Worm (Caenorhabditis elegans) whole organism, midembryonic: Measurements from ENCODE around the gene F58E6.4.
A peak's percentile ranks its signal among the peaks of the same experiment; 100 is the strongest.

Experiments
- T22C8.4 ChIP-seq: fragments of 200-800 bp; sonication (Bioruptor generic); IDR thresholded peaks from 2 replicates; pipeline ENCODE4 v1.3.6; 2022; ENCODE audit warnings: missing genetic modification characterization, missing compliant biosample characterization
- cog-1 ChIP-seq: sonication (generic microtip); optimal IDR thresholded peaks from 2 replicates; lab custom pipeline; 2016; ENCODE audit warnings: missing genetic modification characterization, missing compliant biosample characterization
- flt-1 ChIP-seq: fragments of 200-800 bp; sonication (Bioruptor generic); IDR thresholded peaks from 2 replicates; pipeline ENCODE4 v1.3.6; 2022; ENCODE audit warnings: missing genetic modification characterization, missing compliant biosample characterization
- klf-2 ChIP-seq: fragments of 200-800 bp; sonication (Bioruptor generic); conservative IDR thresholded peaks from 2 replicates; pipeline ENCODE4 v1.3.6; 2022; ENCODE audit warnings: missing genetic modification reagents, missing genetic modification characterization, missing compliant biosample characterization
- med-1 ChIP-seq: sonication (generic microtip); optimal IDR thresholded peaks from 2 replicates; lab custom pipeline; 2017; ENCODE audit warnings: missing genetic modification characterization, mild to moderate bottlenecking, missing compliant biosample characterization, antibody characterized with exemption, missing genetic modification reagents; ENCODE audit not compliant: insufficient read depth
- ref-1 ChIP-seq: fragments of 200-800 bp; sonication (Bioruptor generic); conservative IDR thresholded peaks from 2 replicates; pipeline ENCODE4 v1.3.6; 2022; ENCODE audit warnings: missing genetic modification reagents, missing genetic modification characterization, missing compliant biosample characterization
- tab-1 ChIP-seq: fragments of 200-800 bp; sonication (Bioruptor generic); IDR thresholded peaks from 2 replicates; pipeline ENCODE4 v1.3.6; 2022; ENCODE audit warnings: missing genetic modification characterization, missing compliant biosample characterization
- ztf-23 ChIP-seq: fragments of 200-800 bp; sonication (Bioruptor generic); IDR thresholded peaks from 2 replicates; pipeline ENCODE4 v1.3.6; 2022; ENCODE audit warnings: missing genetic modification reagents, missing genetic modification characterization, missing compliant biosample characterization
- ztf-29 ChIP-seq: fragments of 200-800 bp; sonication (Bioruptor generic); IDR thresholded peaks from 2 replicates; pipeline ENCODE4 v1.3.6; 2022; ENCODE audit warnings: missing genetic modification reagents, missing genetic modification characterization, missing compliant biosample characterization

F58E6.4 gene

DNA sequence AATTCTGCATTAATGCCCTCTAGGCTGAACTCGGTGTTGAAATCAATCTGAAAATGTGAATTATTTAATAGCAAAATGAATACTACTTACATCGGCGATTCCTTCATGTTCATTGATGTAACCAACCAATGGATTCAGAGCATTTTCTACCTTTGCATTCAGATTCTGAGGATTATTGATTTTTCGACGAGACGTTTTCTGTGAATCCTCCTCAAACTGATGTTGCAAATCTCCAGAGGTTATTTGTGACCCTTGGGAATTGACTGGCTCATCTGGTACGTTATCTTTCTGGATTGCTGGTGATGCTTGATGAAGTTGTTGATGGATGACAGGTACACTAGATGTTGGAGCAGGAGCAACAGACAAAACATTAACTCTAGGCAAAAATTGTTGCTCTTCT lies 31.8 kb upstream of the F58E6.4 start:
- peak; percentile 30; the same call in 1 of the 2 replicates for TF ChIP-seq T22C8.4 (GFP tag; lab: Robert Waterston, UW)
- TF ChIP-seq ztf-29 (GFP tag; lab: Robert Waterston, UW): no peak
- no peak for TF ChIP-seq cog-1 (tag; lab: Kevin White, UChicago)
- TF ChIP-seq klf-2 (GFP tag; lab: Robert Waterston, UW): no peak
- no peak for TF ChIP-seq med-1 (GFP tag; lab: Kevin White, UChicago)
- no peak for TF ChIP-seq ztf-23 (GFP tag; lab: Robert Waterston, UW)
- TF ChIP-seq ref-1: no peak
- no peak for TF ChIP-seq tab-1

DNA sequence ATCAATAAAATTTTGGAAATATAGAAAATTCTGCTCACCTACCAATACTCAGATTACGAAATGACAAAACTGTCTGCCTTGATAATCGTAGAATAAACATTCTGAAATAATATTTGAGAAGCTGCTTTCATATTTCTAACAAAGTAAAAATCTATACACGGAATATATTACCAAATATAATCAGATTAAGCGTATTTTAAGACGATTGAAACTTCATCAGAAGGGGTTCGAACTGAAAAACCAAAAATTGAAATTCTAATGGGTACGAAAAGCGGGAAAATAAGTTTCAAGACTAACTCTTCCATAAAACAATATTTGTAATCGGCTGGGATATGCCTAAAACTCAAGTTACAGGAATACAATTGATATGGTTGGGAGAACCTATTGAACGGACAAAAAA lies 29.2 kb upstream of the F58E6.4 start, which contains the start of gene F46B6.4:
F46B6.4 (minus strand) TSS at position 101 of the 400 bp plus-strand sequence.
- TF ChIP-seq tab-1: no peak
- TF ChIP-seq ztf-29 (GFP tag; lab: Robert Waterston, UW): no peak
- no peak for TF ChIP-seq flt-1 (GFP tag; lab: Robert Waterston, UW)
- no peak for TF ChIP-seq med-1 (GFP tag; lab: Kevin White, UChicago)
- no peak for TF ChIP-seq T22C8.4 (GFP tag; lab: Robert Waterston, UW)
- no peak for TF ChIP-seq klf-2 (GFP tag; lab: Robert Waterston, UW)

DNA sequence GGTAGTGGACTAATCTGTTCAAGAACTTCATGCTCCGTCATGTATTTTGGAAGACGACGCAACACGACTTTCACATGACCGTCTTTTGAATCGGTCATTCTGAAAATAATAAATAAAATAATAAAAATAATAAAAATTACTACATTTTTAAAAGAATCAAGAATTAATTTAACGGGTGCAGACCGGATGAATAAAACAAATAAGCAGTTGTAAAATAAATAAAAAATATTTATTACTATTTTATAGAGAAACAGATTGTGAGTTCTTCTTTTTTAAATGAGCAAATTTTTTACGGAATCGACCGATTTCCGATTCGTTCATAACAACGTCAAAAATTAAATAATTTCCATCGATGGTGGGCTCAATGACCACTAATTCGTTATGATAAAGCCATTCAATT lies 27.4 kb upstream of the F58E6.4 start, which contains the start of gene smg-4:
smg-4 (minus strand) TSS at position 101 of the 400 bp plus-strand sequence.
- TF ChIP-seq ztf-29 (GFP tag; lab: Robert Waterston, UW) (no peak), ztf-23 (GFP tag; lab: Robert Waterston, UW) (no peak), tab-1 (no peak), med-1 (GFP tag; lab: Kevin White, UChicago) (no peak), cog-1 (tag; lab: Kevin White, UChicago) (no peak), flt-1 (GFP tag; lab: Robert Waterston, UW) (no peak), klf-2 (GFP tag; lab: Robert Waterston, UW) (no peak), ref-1 (no peak), T22C8.4 (GFP tag; lab: Robert Waterston, UW) (no peak)

DNA sequence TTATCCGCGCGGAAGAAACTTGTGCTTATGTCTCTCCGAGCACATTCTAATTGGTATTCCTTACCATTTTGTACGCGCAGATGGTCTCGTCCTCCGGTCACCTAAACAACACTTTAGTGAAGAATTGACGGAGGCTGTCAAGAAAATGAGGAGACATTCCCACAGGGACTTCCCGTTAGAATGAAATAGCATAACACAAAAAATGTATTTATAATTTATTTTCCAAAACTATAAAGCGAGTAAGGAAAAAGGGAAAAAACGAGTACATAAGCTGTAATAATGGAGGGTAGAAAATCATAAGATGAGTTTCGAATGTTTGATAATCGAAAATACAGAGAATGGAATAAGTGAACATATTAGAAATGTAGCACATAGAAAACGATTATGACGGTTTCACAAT lies 25.5 kb upstream of the F58E6.4 start, which contains the start of gene F46B6.12:
F46B6.12 (minus strand) TSS at position 101 of the 400 bp plus-strand sequence.
- TF ChIP-seq ref-1 (no peak), klf-2 (GFP tag; lab: Robert Waterston, UW) (no peak), med-1 (GFP tag; lab: Kevin White, UChicago) (no peak), flt-1 (GFP tag; lab: Robert Waterston, UW) (no peak), tab-1 (no peak), cog-1 (tag; lab: Kevin White, UChicago) (no peak), T22C8.4 (GFP tag; lab: Robert Waterston, UW) (no peak), ztf-29 (GFP tag; lab: Robert Waterston, UW) (no peak), ztf-23 (GFP tag; lab: Robert Waterston, UW) (no peak)

DNA sequence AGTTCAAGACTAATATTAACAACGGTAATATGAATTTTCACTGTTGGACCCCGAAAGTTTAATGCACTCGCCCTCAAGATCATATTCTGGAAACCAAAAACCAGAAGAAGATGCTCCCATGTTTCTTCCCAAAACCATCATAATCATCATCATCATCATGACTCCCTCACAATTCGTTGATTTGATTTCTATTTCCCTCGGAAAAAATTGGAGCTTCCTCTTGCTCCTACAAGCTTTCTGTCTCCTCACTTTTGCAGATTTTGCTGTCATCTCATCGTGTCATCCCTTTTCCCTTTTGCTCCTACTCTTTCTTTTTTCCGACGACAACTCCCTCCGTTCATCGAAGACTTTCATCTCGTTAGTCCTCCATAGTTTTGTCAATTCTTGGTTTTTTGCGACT lies 21.8 kb upstream of the F58E6.4 start, which contains the start of gene F46B6.2:
F46B6.2 (plus strand) TSS at position 316 of the 400 bp plus-strand sequence.
- TF ChIP-seq T22C8.4 (GFP tag; lab: Robert Waterston, UW) (no peak), cog-1 (tag; lab: Kevin White, UChicago) (no peak), med-1 (GFP tag; lab: Kevin White, UChicago) (no peak), ztf-23 (GFP tag; lab: Robert Waterston, UW) (no peak), flt-1 (GFP tag; lab: Robert Waterston, UW) (no peak), tab-1 (no peak)

DNA sequence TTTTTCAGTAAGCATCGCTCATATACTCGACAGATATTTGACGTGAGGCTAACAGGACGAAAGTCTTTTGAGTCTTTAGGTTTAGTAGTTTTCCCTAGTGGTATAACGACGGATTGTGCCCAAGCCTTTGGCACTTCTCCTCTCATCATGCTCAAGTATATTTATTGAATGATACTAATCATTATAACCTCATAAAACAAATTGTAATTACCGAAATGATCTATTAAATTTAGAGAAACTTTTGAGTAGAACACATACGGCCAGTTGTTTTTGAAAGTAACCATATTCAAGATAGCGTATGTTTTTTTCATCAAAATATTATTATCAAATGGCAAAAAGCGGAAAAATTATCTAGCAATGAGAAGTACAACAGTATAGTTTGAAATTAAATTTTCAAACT lies 21.1 kb upstream of the F58E6.4 start:
- TF ChIP-seq klf-2 (GFP tag; lab: Robert Waterston, UW) (no peak), med-1 (GFP tag; lab: Kevin White, UChicago) (no peak), ztf-23 (GFP tag; lab: Robert Waterston, UW) (no peak), tab-1 (no peak), ztf-29 (GFP tag; lab: Robert Waterston, UW) (no peak), cog-1 (tag; lab: Kevin White, UChicago) (no peak), flt-1 (GFP tag; lab: Robert Waterston, UW) (no peak), T22C8.4 (GFP tag; lab: Robert Waterston, UW) (no peak), ref-1 (no peak)

DNA sequence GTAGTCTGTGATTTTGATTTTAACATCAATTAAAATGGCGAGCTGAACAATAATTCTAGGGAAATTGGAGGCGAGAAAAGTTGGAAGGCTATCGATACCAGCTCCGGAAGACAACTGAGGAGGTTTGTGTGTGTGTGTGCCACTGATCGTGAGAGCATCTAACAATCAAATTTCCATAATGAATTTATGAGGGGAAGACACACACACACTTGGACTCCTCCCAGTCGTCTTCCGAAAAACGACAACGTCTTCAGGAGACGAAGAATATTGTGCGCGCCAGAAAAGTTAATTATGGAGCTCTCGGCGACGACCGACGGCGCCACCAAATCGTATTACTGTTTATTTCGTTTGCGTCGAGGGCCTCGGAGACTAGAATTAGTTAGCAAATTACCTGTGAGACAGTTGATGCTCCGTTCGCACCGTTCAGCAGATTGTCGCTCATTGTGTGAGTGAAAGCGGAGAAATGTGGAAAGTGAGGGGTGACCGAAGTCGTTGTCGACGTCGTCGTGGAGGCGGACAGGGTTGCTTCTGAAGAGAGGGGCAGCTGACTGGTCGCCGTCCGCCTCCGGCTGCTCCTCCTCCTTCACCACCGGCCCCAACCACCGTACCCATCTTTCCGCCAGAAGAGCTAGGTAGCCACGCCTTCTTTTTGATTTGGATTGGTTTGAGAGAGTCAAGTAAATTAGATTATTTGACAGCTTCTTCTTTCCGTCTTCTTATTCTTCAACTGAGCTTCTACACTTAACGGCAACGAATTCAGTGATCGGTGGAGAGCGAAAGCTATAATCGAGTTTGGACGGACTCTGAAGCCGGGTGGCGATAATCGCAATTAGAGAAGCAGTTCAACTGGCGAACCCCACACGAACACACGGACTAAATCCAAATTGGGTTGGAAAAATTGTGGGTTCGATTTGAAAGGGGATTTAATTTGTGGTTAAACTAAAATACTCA lies 18.9 kb upstream of the F58E6.4 start, which contains the start of gene unc-42:
unc-42 (minus strand) TSS at position 564 of the 951 bp plus-strand sequence.
- TF ChIP-seq med-1 (GFP tag; lab: Kevin White, UChicago) (no peak), klf-2 (GFP tag; lab: Robert Waterston, UW) (no peak), cog-1 (tag; lab: Kevin White, UChicago) (no peak), flt-1 (GFP tag; lab: Robert Waterston, UW) (0 out of 2 replicates have a peak, but pooled peaks have one; percentile 27), ref-1 (no peak)

DNA sequence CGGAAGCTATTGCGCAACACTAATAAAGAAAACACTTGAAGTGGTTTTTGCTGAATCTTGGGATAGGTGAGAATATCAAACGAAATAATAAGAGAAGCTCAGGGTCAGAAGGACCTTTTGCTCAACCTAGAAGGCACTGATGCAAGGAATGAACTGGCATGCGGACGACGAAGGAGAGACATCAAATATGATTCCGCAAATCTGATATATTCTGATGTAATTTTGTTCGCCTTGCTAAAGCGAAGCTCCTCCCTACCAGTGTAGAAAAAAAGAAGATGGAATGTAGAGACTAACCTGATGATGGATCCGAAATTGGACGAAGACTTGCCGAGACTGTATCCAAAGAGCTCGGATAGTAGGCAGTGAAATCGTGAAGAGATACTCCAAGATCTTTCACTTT lies 17.7 kb upstream of the F58E6.4 start:
- TF ChIP-seq cog-1 (tag; lab: Kevin White, UChicago) (no peak), ztf-23 (GFP tag; lab: Robert Waterston, UW) (no peak), tab-1 (no peak), klf-2 (GFP tag; lab: Robert Waterston, UW) (no peak), med-1 (GFP tag; lab: Kevin White, UChicago) (no peak), ref-1 (no peak), flt-1 (GFP tag; lab: Robert Waterston, UW) (no peak), ztf-29 (GFP tag; lab: Robert Waterston, UW) (no peak), T22C8.4 (GFP tag; lab: Robert Waterston, UW) (no peak)

DNA sequence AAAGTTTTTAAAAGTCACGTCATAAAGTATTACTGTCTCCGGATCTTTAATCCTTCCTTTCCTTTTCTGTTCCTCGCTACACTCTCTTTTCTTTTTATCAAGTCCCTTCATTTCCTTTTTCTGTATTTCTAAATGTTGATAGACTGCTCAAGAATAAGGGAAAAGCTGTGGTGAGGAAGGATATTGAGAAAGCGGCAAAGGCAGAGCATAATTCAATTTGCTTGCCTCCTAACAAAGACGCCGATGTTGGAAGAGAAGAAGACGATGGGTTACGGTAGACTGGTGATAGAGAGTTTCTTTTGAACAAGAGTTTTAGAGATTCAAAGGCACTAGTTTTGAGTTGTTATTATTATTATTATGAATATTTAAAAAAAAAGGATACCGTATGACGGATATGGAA lies 15.4 kb upstream of the F58E6.4 start:
- TF ChIP-seq T22C8.4 (GFP tag; lab: Robert Waterston, UW): no peak
- no peak for TF ChIP-seq klf-2 (GFP tag; lab: Robert Waterston, UW)
- TF ChIP-seq ref-1: no peak
- TF ChIP-seq med-1 (GFP tag; lab: Kevin White, UChicago): no peak
- TF ChIP-seq ztf-23 (GFP tag; lab: Robert Waterston, UW): no peak
- TF ChIP-seq ztf-29 (GFP tag; lab: Robert Waterston, UW): no peak
- TF ChIP-seq tab-1: no peak
- TF ChIP-seq flt-1 (GFP tag; lab: Robert Waterston, UW): no peak
- TF ChIP-seq cog-1 (tag; lab: Kevin White, UChicago): no peak
